Fruit fly (Drosophila melanogaster): ENCODE measurements around the gene Dci.

Dci gene

dm6 chr3L:852267-852666 is 1.1 kb downstream of the Dci start (continued):
- no peak for TF ChIP-seq vfl (GFP tag; optimal IDR thresholded peaks at IDR 0.05)
- TF ChIP-seq CG6175 (GFP tag; IDR thresholded peaks at IDR 0.05), result no peak
- 0 out of 2 replicates have a peak, but pooled peaks have one; percentile 16 for TF ChIP-seq GATAe (GFP tag; conservative IDR thresholded peaks at IDR 0.05)
- no peak for TF ChIP-seq slbo (GFP tag; IDR thresholded peaks at IDR 0.05)
- TF ChIP-seq bigmax (GFP tag; optimal IDR thresholded peaks at IDR 0.05), result no peak
- no peak for TF ChIP-seq Med (GFP tag)
- peak; percentile 47 for TF ChIP-seq sd (tag; optimal IDR thresholded peaks at IDR 0.05)
- TF ChIP-seq Nf-YA (GFP tag; IDR thresholded peaks at IDR 0.05), result no peak
- TF ChIP-seq NK7.1 (GFP tag; optimal IDR thresholded peaks at IDR 0.05), result no peak
- TF ChIP-seq Dek (tag; optimal IDR thresholded peaks at IDR 0.05), result no peak
- TF ChIP-seq Sry-β (GFP tag; optimal IDR thresholded peaks at IDR 0.05), result no peak
- no peak for TF ChIP-seq CG4854 (GFP tag; optimal IDR thresholded peaks at IDR 0.05)
- no peak for TF ChIP-seq Dref (GFP tag; IDR thresholded peaks at IDR 0.05)
- TF ChIP-seq psq (GFP tag; optimal IDR thresholded peaks at IDR 0.05), result no peak
- no peak for TF ChIP-seq chinmo (GFP tag; IDR thresholded peaks at IDR 0.05; ENCODE audit: partially characterized antibody)
- no peak for TF ChIP-seq Neu2 (GFP tag; optimal IDR thresholded peaks at IDR 0.05; ENCODE audit: borderline replicate concordance)
- no peak for TF ChIP-seq BtbVII (GFP tag; optimal IDR thresholded peaks at IDR 0.05)
- no peak for TF ChIP-seq row (GFP tag; IDR thresholded peaks at IDR 0.05)
- TF ChIP-seq Dfd (GFP tag; optimal IDR thresholded peaks at IDR 0.05), result no peak
- no peak for TF ChIP-seq CG6683 (GFP tag; optimal IDR thresholded peaks at IDR 0.05)
- no peak for TF ChIP-seq CG3163 (GFP tag; optimal IDR thresholded peaks at IDR 0.05)
- no peak for TF ChIP-seq cg (GFP tag; optimal IDR thresholded peaks at IDR 0.05)
- no peak for TF ChIP-seq CG4360 (GFP tag; IDR thresholded peaks at IDR 0.05)
- TF ChIP-seq CG11723 (GFP tag; optimal IDR thresholded peaks at IDR 0.05), result no peak
- no peak for TF ChIP-seq CG10274 (GFP tag; optimal IDR thresholded peaks at IDR 0.05)
- no peak for TF ChIP-seq twi (tag; optimal IDR thresholded peaks at IDR 0.05)
- TF ChIP-seq CG32532 (GFP tag; IDR thresholded peaks at IDR 0.05), result no peak
- peak; percentile 26 for TF ChIP-seq CG8281 (tag; optimal IDR thresholded peaks at IDR 0.05)
- no peak for TF ChIP-seq CG12942 (GFP tag; optimal IDR thresholded peaks at IDR 0.05)
- TF ChIP-seq CG3281 (GFP tag; optimal IDR thresholded peaks at IDR 0.05), result no peak
- peak; percentile 27 for TF ChIP-seq CG6813 (GFP tag; optimal IDR thresholded peaks at IDR 0.05)
- TF ChIP-seq mirr (GFP tag; optimal IDR thresholded peaks at IDR 0.05), result peak; percentile 82
- no peak for TF ChIP-seq stwl (tag; optimal IDR thresholded peaks at IDR 0.05)
- TF ChIP-seq CG3726 (GFP tag; IDR thresholded peaks at IDR 0.05), result no peak
- no peak for TF ChIP-seq CG11093 (GFP tag; IDR thresholded peaks at IDR 0.05)
- no peak for TF ChIP-seq wor (GFP tag; IDR thresholded peaks at IDR 0.05)
- TF ChIP-seq z (GFP tag; IDR thresholded peaks at IDR 0.05), result no peak
- TF ChIP-seq D19B (GFP tag; optimal IDR thresholded peaks at IDR 0.05), result no peak
- no peak for TF ChIP-seq insv (GFP tag; optimal IDR thresholded peaks at IDR 0.05)
- TF ChIP-seq NFAT (GFP tag; IDR thresholded peaks at IDR 0.05), result no peak
- TF ChIP-seq CG7556 (GFP tag; optimal IDR thresholded peaks at IDR 0.05), result no peak
- no peak for TF ChIP-seq NC2α (GFP tag; optimal IDR thresholded peaks at IDR 0.05)
- TF ChIP-seq CG18599 (GFP tag; optimal IDR thresholded peaks at IDR 0.05), result peak; percentile 16
- TF ChIP-seq abd-A (tag; optimal IDR thresholded peaks at IDR 0.05), result no peak
- no peak for TF ChIP-seq CG33213 (GFP tag; optimal IDR thresholded peaks at IDR 0.05)
- TF ChIP-seq sim (GFP tag; IDR thresholded peaks at IDR 0.05), result no peak
- TF ChIP-seq CG42726 (GFP tag; IDR thresholded peaks at IDR 0.05; ENCODE audit: partially characterized antibody), result no peak
- no peak for TF ChIP-seq ci (GFP tag; IDR thresholded peaks at IDR 0.05)
- peak; percentile 66 for TF ChIP-seq CG11696 (GFP tag; IDR thresholded peaks at IDR 0.05)
- no peak for TF ChIP-seq slou (GFP tag; optimal IDR thresholded peaks at IDR 0.05)
- no peak for TF ChIP-seq HLHmδ (GFP tag; optimal IDR thresholded peaks at IDR 0.05)
- TF ChIP-seq nom (GFP tag; optimal IDR thresholded peaks at IDR 0.05), result no peak

All from whole organism, embryonic.